Fruit fly (Drosophila melanogaster) S2 (cell line): ENCODE data around the gene CG4822.

Experiments used
- CG8478 ChIP-seq: fragments of >200 bp; optimal IDR thresholded peaks from 2 replicates; lab custom pipeline; 2018
- CTCF ChIP-seq, 2 experiments: fragments of >200 bp; optimal IDR thresholded peaks; 2 replicates each; lab custom pipeline; 2018

- TF ChIP-seq CTCF (optimal IDR thresholded peaks at IDR 0.05; lab: Kevin White, UChicago) (no peak), CG8478 (lab: Kevin White, UChicago) (no peak)
Observed at dm6 chr2L:92993-93392, 28.6 kb downstream of the CG4822 start.
